Worm (Caenorhabditis elegans) whole organism, L4 larva: ENCODE results near the gene clc-23.

Experiments
- D1046.2 ChIP-seq: fragments of 200-800 bp; sonication (Bioruptor generic); IDR thresholded peaks from 2 replicates; pipeline ENCODE4 v1.3.6; 2022; ENCODE audit warnings: missing genetic modification characterization, missing compliant biosample characterization
- F49E8.2 ChIP-seq: sonication (generic microtip); optimal IDR thresholded peaks from 2 replicates; lab custom pipeline; 2016; ENCODE audit warnings: missing compliant biosample characterization, mild to moderate bottlenecking, missing genetic modification characterization, borderline replicate concordance
- T26A8.4 ChIP-seq: fragments of 200-800 bp; sonication (Bioruptor generic); IDR thresholded peaks from 2 replicates; pipeline ENCODE4 v1.3.6; 2022; ENCODE audit warnings: missing genetic modification characterization, missing compliant biosample characterization
- aha-1 ChIP-seq: fragments of 150-350 bp; peaks from one replicate; lab custom pipeline; 2014; ENCODE audit warnings: missing biosample characterization, missing genetic modification characterization
- ceh-28 ChIP-seq: fragments of 150-350 bp; optimal IDR thresholded peaks from 2 replicates; lab custom pipeline; 2014; ENCODE audit warnings: missing biosample characterization, missing genetic modification reagents, missing genetic modification characterization
- ceh-32 ChIP-seq: sonication (generic microtip); optimal IDR thresholded peaks from 2 replicates; lab custom pipeline; 2016; ENCODE audit warnings: mild to moderate bottlenecking, missing genetic modification characterization, missing compliant biosample characterization; ENCODE audit not compliant: poor library complexity
- ctbp-1 ChIP-seq: fragments of 200-800 bp; sonication (Bioruptor generic); IDR thresholded peaks from 2 replicates; pipeline ENCODE4 v1.3.6; 2022; ENCODE audit warnings: missing genetic modification reagents, missing genetic modification characterization, missing compliant biosample characterization
- fkh-10 ChIP-seq: fragments of 150-350 bp; optimal IDR thresholded peaks from 2 replicates; lab custom pipeline; 2014; ENCODE audit warnings: missing biosample characterization, missing genetic modification reagents, missing genetic modification characterization
- gei-8 ChIP-seq: fragments of 200-800 bp; sonication (Bioruptor generic); optimal IDR thresholded peaks from 2 replicates; lab custom pipeline; 2018; ENCODE audit warnings: mild to moderate bottlenecking, missing genetic modification characterization, missing compliant biosample characterization
- hlh-11 ChIP-seq: fragments of 200-800 bp; sonication (Bioruptor generic); optimal IDR thresholded peaks from 2 replicates; lab custom pipeline; 2018; ENCODE audit warnings: mild to moderate bottlenecking, missing genetic modification characterization, missing compliant biosample characterization
- hlh-30 ChIP-seq: sonication (generic microtip); optimal IDR thresholded peaks from 2 replicates; lab custom pipeline; 2017; ENCODE audit warnings: antibody characterized with exemption, mild to moderate bottlenecking, missing genetic modification characterization, missing compliant biosample characterization; ENCODE audit not compliant: insufficient read depth
- jun-1 ChIP-seq: fragments of 150-350 bp; optimal IDR thresholded peaks from 2 replicates; lab custom pipeline; 2014; ENCODE audit warnings: missing biosample characterization, missing genetic modification reagents, missing genetic modification characterization
- lim-7 ChIP-seq: fragments of 200-800 bp; sonication (Bioruptor generic); IDR thresholded peaks from 2 replicates; pipeline ENCODE4 v1.3.6; 2022; ENCODE audit warnings: missing genetic modification characterization, missing compliant biosample characterization
- lin-15B ChIP-seq: fragments of 150-350 bp; sonication (generic microtip); optimal IDR thresholded peaks from 3 replicates; lab custom pipeline; 2014; ENCODE audit warnings: missing biosample characterization, missing genetic modification characterization
- lin-38 ChIP-seq: fragments of 200-800 bp; sonication (Bioruptor generic); IDR thresholded peaks from 2 replicates; pipeline ENCODE4 v1.3.6; 2022; ENCODE audit warnings: missing genetic modification reagents, missing genetic modification characterization, missing compliant biosample characterization
- madf-5 ChIP-seq, 2 experiments: fragments of 200-800 bp; sonication (Bioruptor generic); IDR thresholded peaks; 2 replicates each; pipeline ENCODE4 v1.3.6; 2022; ENCODE audit warnings: missing compliant biosample characterization in 2 of 2, missing genetic modification characterization in 2 of 2
- mdt-29 ChIP-seq: fragments of 200-800 bp; sonication (Bioruptor generic); IDR thresholded peaks from 2 replicates; pipeline ENCODE4 v1.3.6; 2022; ENCODE audit warnings: missing genetic modification reagents, missing genetic modification characterization, missing compliant biosample characterization
- mxl-3 ChIP-seq: fragments of 200-800 bp; sonication (Bioruptor generic); optimal IDR thresholded peaks from 2 replicates; lab custom pipeline; 2018; ENCODE audit warnings: mild to moderate bottlenecking, missing genetic modification characterization, missing compliant biosample characterization
- php-3 ChIP-seq: fragments of 200-800 bp; sonication (Bioruptor generic); IDR thresholded peaks from 2 replicates; pipeline ENCODE4 v1.3.6; 2022; ENCODE audit warnings: missing genetic modification reagents, missing genetic modification characterization, missing compliant biosample characterization
- set-16 ChIP-seq: fragments of 200-800 bp; sonication (Bioruptor generic); IDR thresholded peaks from 2 replicates; pipeline ENCODE4 v1.3.6; 2022; ENCODE audit warnings: missing genetic modification reagents, missing genetic modification characterization, missing compliant biosample characterization
- zfp-2 ChIP-seq: sonication (generic microtip); optimal IDR thresholded peaks from 2 replicates; lab custom pipeline; 2016; ENCODE audit warnings: mild to moderate bottlenecking, missing genetic modification characterization, missing compliant biosample characterization

clc-23 gene

DNA sequence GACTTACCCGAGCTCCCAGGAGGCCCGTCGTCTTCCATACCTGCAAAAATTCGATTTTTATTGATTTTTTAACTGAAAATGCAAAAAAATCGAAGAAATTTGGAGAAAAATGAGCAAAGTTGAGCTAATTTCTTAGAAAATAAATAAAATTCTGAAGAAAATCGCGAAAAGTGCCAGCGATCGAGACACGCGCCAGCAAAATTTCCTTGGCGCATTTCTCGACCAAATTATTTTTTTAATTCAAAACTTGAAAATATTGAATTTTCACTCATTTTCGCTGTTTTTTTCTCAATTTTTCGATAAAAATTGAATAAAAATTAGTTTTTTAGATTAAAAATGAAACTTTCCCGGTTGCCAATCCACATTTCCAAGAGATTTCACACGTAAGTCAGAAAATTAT lies 16.4 kb downstream of the clc-23 start, which contains the start of the genes chin-1 and BE0003N10.1 (continued):
- no peak for TF ChIP-seq mdt-29 (GFP tag; lab: Robert Waterston, UW)

DNA sequence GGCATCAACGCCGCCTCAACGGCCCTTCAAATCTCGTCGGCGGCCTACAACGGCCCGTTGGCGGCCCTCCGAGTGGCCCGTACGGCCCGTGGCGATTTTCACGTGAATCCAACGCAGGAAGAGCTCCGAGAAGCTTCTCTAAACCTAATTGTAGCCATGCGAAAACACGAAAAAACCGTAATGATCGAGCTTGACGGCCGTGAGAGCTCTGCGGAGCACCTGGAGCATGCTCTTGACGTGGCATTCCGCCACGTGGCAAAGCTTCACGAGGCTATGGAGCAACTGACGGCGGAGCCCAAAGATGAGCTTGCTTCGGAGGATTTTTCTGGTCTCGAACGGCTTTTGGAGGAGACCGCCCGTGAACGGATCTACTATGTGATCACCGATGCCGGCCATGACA lies 19.3 kb downstream of the clc-23 start:
- TF ChIP-seq F49E8.2 (tag; lab: Kevin White, UChicago): no peak
- TF ChIP-seq jun-1 (tag; lab: Kevin White, UChicago): no peak
- TF ChIP-seq set-16 (GFP tag; lab: Robert Waterston, UW): peak; percentile 70

ce11 chrIII:1043790-1044189 lies 23.0 kb downstream of the clc-23 start:
- TF ChIP-seq D1046.2 (GFP tag; lab: Robert Waterston, UW) (no peak), set-16 (GFP tag; lab: Robert Waterston, UW) (peak; percentile 85)

DNA sequence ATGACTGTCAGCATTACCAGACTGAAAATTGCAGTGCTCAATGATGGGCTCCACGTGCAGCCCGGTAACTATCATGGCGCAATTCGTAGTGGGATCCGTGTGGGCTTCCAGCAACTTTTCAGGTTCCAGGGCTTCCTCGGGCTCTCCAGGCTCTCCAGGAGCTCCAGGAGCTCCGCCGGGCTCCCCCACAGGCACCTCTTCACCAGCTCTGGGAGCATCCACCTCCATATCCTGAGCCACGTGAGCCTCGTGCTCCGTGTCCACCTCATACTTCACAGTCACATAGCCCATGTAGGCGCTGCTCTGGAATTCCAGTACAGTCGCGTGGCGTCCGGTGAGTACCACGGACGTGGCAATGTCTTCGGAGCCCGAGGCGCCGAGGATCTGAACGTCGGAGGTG lies 31.1 kb downstream of the clc-23 start:
- TF ChIP-seq madf-5 (GFP tag; IDR thresholded peaks at IDR 0.05; lab: Robert Waterston, UW) (0 out of 4 replicates have a peak, but pooled peaks of 1 of the 2 experiments have one; percentile 27), set-16 (GFP tag; lab: Robert Waterston, UW) (peak; percentile 94), ctbp-1 (GFP tag; lab: Robert Waterston, UW) (0 out of 2 replicates have a peak, but pooled peaks have one; percentile 17), T26A8.4 (GFP tag; lab: Robert Waterston, UW) (no peak)

DNA sequence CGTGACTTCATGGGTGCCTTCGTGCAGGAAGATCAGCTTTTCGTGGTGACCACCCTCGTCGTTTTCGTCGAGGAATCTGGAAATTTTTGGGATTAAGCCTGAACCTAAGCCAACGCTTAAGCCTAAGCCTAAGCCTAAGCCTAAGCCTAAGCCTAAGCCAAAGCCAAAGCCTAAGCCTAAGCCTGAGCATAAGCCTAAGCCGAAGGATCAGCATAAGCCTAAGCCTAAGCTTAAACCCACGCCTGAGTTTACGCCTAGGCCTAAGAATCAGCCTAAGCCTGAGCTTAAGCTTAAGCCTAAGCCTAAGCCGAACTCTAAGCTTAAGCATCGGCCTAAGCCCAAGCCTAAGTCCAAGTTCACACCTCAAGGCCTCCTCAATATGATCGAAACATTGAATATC lies 31.5 kb downstream of the clc-23 start:
- no peak for TF ChIP-seq zfp-2 (tag; lab: Kevin White, UChicago)
- 0 out of 2 replicates have a peak, but pooled peaks have one; percentile 5 for TF ChIP-seq php-3 (GFP tag; lab: Robert Waterston, UW)

ce11 chrIII:1053067-1053466 lies 32.3 kb downstream of the clc-23 start, which contains the start of gene fbxo-11.2:
Gene fbxo-11.2, minus strand, starts transcription at chrIII:1053242.
- TF ChIP-seq hlh-30 (tag; lab: Kevin White, UChicago) (peak; percentile 9), mxl-3 (GFP tag; lab: Kevin White, UChicago) (peak; percentile 67), ceh-32 (tag; lab: Kevin White, UChicago) (no peak), lin-15B (no peak), lin-38 (GFP tag; lab: Robert Waterston, UW) (0 out of 2 replicates have a peak, but pooled peaks have one; percentile 18), hlh-11 (peak; percentile 24), set-16 (GFP tag; lab: Robert Waterston, UW) (peak; percentile 81)

DNA sequence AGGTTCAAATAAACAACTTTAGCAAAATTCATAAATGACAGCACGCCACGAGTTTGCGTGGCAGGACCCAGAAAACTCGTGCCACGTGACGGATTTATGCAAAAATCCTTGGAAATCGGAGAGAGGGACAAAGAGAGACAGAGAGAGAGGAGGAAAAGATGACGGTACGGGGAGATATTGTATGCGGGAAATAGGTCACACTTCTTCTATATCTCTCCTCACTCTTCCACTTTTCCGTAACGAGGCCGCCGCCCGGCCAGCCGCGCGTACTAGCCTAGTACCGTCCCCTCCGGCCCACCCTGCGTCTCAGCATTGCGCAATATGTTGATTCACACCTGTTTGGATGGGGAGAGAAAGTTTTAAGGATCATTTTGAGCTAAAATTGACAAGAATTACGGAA lies 33.3 kb downstream of the clc-23 start:
- no peak for TF ChIP-seq fkh-10 (GFP tag; lab: Kevin White, UChicago)
- TF ChIP-seq set-16 (GFP tag; lab: Robert Waterston, UW): peak; percentile 32; the same call in 1 of the 2 replicates
- TF ChIP-seq aha-1 (tag; lab: Kevin White, UChicago): peak; percentile 28
- no peak for TF ChIP-seq gei-8 (GFP tag; lab: Kevin White, UChicago)
- TF ChIP-seq ctbp-1 (GFP tag; lab: Robert Waterston, UW): no peak

- peak; percentile 76 for TF ChIP-seq ceh-28 (tag; lab: Kevin White, UChicago)
These were observed 36.4 kb downstream of the clc-23 start for ce11 chrIII:1056989-1057687.

- TF ChIP-seq lim-7: no peak
- TF ChIP-seq ceh-28 (tag; lab: Kevin White, UChicago): peak; percentile 89
These were observed 37.3 kb downstream of the clc-23 start for ce11 chrIII:1058074-1058473.
